ENCODE assay signal across 6 worm cellular contexts in genomic region chrX:1080549-1080948, ce11.
TF ChIP-seq lines count a peak whose summit lies in the region.

TSS of gene pfn-3 (minus strand) at chrX:1080649.

TF ChIP-seq in whole organism, L1 larva, 84 proteins besides CTCF, POLR2A, EP300 and RAD21 (continues in another document):
- TF ChIP-seq elt-2 (tag; optimal IDR thresholded peaks at IDR 0.05; lab: Kevin White, UChicago) (no peak), elt-3 (tag; optimal IDR thresholded peaks at IDR 0.05; lab: Kevin White, UChicago) (no peak), tbx-2 (tag; optimal IDR thresholded peaks at IDR 0.05; lab: Kevin White, UChicago) (no peak), grh-1 (GFP tag; IDR thresholded peaks at IDR 0.05; lab: Robert Waterston, UW) (no peak), pax-3 (tag; optimal IDR thresholded peaks at IDR 0.05; lab: Kevin White, UChicago) (no peak), ceh-88 (GFP tag; IDR thresholded peaks at IDR 0.05; lab: Robert Waterston, UW) (no peak), unc-130 (tag; optimal IDR thresholded peaks at IDR 0.05; lab: Kevin White, UChicago) (no peak), F16B12.6 (tag; optimal IDR thresholded peaks at IDR 0.05; lab: Kevin White, UChicago) (no peak), ces-1 (GFP tag; optimal IDR thresholded peaks at IDR 0.05; lab: Kevin White, UChicago) (no peak), aha-1 (tag; optimal IDR thresholded peaks at IDR 0.05; lab: Kevin White, UChicago) (no peak), vab-15 (tag; optimal IDR thresholded peaks at IDR 0.05; lab: Kevin White, UChicago) (no peak), lin-35 (GFP tag; optimal IDR thresholded peaks at IDR 0.05; lab: Kevin White, UChicago) (no peak), lin-15B (tag; optimal IDR thresholded peaks at IDR 0.05; lab: Kevin White, UChicago) (no peak), mef-2 (tag; optimal IDR thresholded peaks at IDR 0.05; lab: Kevin White, UChicago) (no peak), dsc-1 (tag; optimal IDR thresholded peaks at IDR 0.05; lab: Kevin White, UChicago) (peak; percentile 1), mdl-1 (tag; optimal IDR thresholded peaks at IDR 0.05; lab: Kevin White, UChicago) (no peak)

TF ChIP-seq in whole organism, L2 larva, 48 proteins besides CTCF, POLR2A, EP300 and RAD21:
- no peak for TF ChIP-seq nhr-25 (tag; optimal IDR thresholded peaks at IDR 0.05; lab: Kevin White, UChicago)
- TF ChIP-seq C34F6.9 (tag; optimal IDR thresholded peaks at IDR 0.05; lab: Kevin White, UChicago): peak; percentile 9
- peak; percentile 48 for TF ChIP-seq nhr-129 (tag; optimal IDR thresholded peaks at IDR 0.05; lab: Kevin White, UChicago)
- TF ChIP-seq unc-39 (tag; optimal IDR thresholded peaks at IDR 0.05; lab: Kevin White, UChicago): no peak
- no peak for TF ChIP-seq fos-1 (tag; optimal IDR thresholded peaks at IDR 0.05; lab: Kevin White, UChicago)
- TF ChIP-seq lin-11 (tag; optimal IDR thresholded peaks at IDR 0.05; lab: Kevin White, UChicago): no peak
- TF ChIP-seq sma-9 (GFP tag; optimal IDR thresholded peaks at IDR 0.05; lab: Kevin White, UChicago): peak; percentile 50
- no peak for TF ChIP-seq sma-9 (tag; optimal IDR thresholded peaks at IDR 0.05; lab: Kevin White, UChicago)
- no peak for TF ChIP-seq ztf-1 (GFP tag; conservative IDR thresholded peaks at IDR 0.05; lab: Robert Waterston, UW)
- no peak for TF ChIP-seq elt-1 (tag; optimal IDR thresholded peaks at IDR 0.05; lab: Kevin White, UChicago)
- no peak for TF ChIP-seq zag-1 (tag; optimal IDR thresholded peaks at IDR 0.05; lab: Kevin White, UChicago)
- TF ChIP-seq snpc-4 (tag; optimal IDR thresholded peaks at IDR 0.05; lab: Kevin White, UChicago): no peak
TF ChIP-seq in whole organism, L2 larva: peak in this region for 3.

TF ChIP-seq in whole organism, L3 larva, 47 proteins besides CTCF, POLR2A, EP300 and RAD21:
- TF ChIP-seq zag-1 (tag; optimal IDR thresholded peaks at IDR 0.05; lab: Kevin White, UChicago): no peak
- TF ChIP-seq ceh-28 (tag; optimal IDR thresholded peaks at IDR 0.05; lab: Kevin White, UChicago): no peak
- peak; percentile 1 for TF ChIP-seq lin-39 (tag; optimal IDR thresholded peaks at IDR 0.05; lab: Kevin White, UChicago)
TF ChIP-seq in whole organism, L3 larva: peak in this region for 1.

TF ChIP-seq in whole organism, late embryonic, 69 proteins besides CTCF, POLR2A, EP300 and RAD21:
- no peak for TF ChIP-seq sox-4 (tag; optimal IDR thresholded peaks at IDR 0.05; lab: Kevin White, UChicago)
- TF ChIP-seq unc-55 (GFP tag; optimal IDR thresholded peaks at IDR 0.05; lab: Kevin White, UChicago): peak; percentile 23

TF ChIP-seq in whole organism, mixed stage, embryonic, 35 proteins besides CTCF, POLR2A, EP300 and RAD21:
- TF ChIP-seq unc-120 (tag; optimal IDR thresholded peaks at IDR 0.05; lab: Kevin White, UChicago; ENCODE audit: poor library complexity, severe bottlenecking): peak; percentile 45
- no peak for TF ChIP-seq mls-2 (tag; optimal IDR thresholded peaks at IDR 0.05; lab: Kevin White, UChicago)
- TF ChIP-seq hlh-1 (tag; optimal IDR thresholded peaks at IDR 0.05; lab: Kevin White, UChicago): peak; percentile 33
- no peak for TF ChIP-seq mab-5 (tag; optimal IDR thresholded peaks at IDR 0.05; lab: Kevin White, UChicago)
- TF ChIP-seq unc-62 (GFP tag; optimal IDR thresholded peaks at IDR 0.05; lab: Kevin White, UChicago): peak; percentile 14

TF ChIP-seq in whole organism, young adult, 124 proteins besides CTCF, POLR2A, EP300 and RAD21:
- TF ChIP-seq madf-3 (GFP tag; IDR thresholded peaks at IDR 0.05; lab: Robert Waterston, UW): no peak
- TF ChIP-seq cebp-1 (GFP tag; IDR thresholded peaks at IDR 0.05; lab: Robert Waterston, UW): no peak
- peak; percentile 41 for TF ChIP-seq cebp-1 (tag; optimal IDR thresholded peaks at IDR 0.05; lab: Kevin White, UChicago)
- no peak for TF ChIP-seq ekl-4 (GFP tag; IDR thresholded peaks at IDR 0.05; lab: Robert Waterston, UW)
